Fruit fly (Drosophila melanogaster) whole organism, embryonic: ENCODE measurements around the gene lectin-29Ca.

Experiments used
- Ada2b ChIP-seq: fragments of 200-800 bp; sonication (Bioruptor generic); IDR thresholded peaks from 2 replicates; pipeline ENCODE4 v1.3.6; 2022; ENCODE audit warnings: missing biosample characterization, missing genetic modification characterization
- B-H2 ChIP-seq: fragments of 200-800 bp; sonication (Bioruptor generic); optimal IDR thresholded peaks from 2 replicates; lab custom pipeline; 2018; ENCODE audit warnings: missing biosample characterization, mild to moderate bottlenecking, missing genetic modification characterization
- Bteb2 ChIP-seq: fragments of 200-800 bp; sonication (Bioruptor generic); optimal IDR thresholded peaks from 2 replicates; lab custom pipeline; 2016; ENCODE audit warnings: missing biosample characterization, missing genetic modification characterization
- CG10147 ChIP-seq: fragments of 200-800 bp; sonication (Bioruptor generic); optimal IDR thresholded peaks from 2 replicates; lab custom pipeline; 2019; ENCODE audit warnings: missing biosample characterization, mild to moderate bottlenecking, missing genetic modification characterization, moderate library complexity
- CG11696 ChIP-seq: fragments of 200-800 bp; sonication (Bioruptor generic); IDR thresholded peaks from 2 replicates; pipeline ENCODE4 v1.3.6; 2022; ENCODE audit warnings: missing biosample characterization, missing genetic modification characterization
- CG12744 ChIP-seq: fragments of 200-800 bp; sonication (Bioruptor generic); optimal IDR thresholded peaks from 2 replicates; lab custom pipeline; 2016; ENCODE audit warnings: missing biosample characterization, missing genetic modification characterization
- CG17912 ChIP-seq: fragments of 200-800 bp; sonication (Bioruptor generic); optimal IDR thresholded peaks from 2 replicates; lab custom pipeline; 2018; ENCODE audit warnings: missing biosample characterization, mild to moderate bottlenecking, missing genetic modification characterization
- CG2129 ChIP-seq: fragments of 200-800 bp; sonication (Bioruptor generic); IDR thresholded peaks from 2 replicates; pipeline ENCODE4 v1.3.6; 2022; ENCODE audit warnings: missing biosample characterization, missing genetic modification characterization; ENCODE audit not compliant: partially characterized antibody
- CG2889 ChIP-seq: fragments of 200-800 bp; sonication (Bioruptor generic); IDR thresholded peaks from 3 replicates; pipeline ENCODE4 v1.3.6; 2022; ENCODE audit warnings: missing biosample characterization, missing genetic modification characterization
- CG30431 ChIP-seq: fragments of 200-800 bp; sonication (Bioruptor generic); optimal IDR thresholded peaks from 2 replicates; lab custom pipeline; 2017; ENCODE audit warnings: missing biosample characterization, missing genetic modification characterization
- CG32532 ChIP-seq: fragments of 200-800 bp; sonication (Bioruptor generic); IDR thresholded peaks from 2 replicates; pipeline ENCODE4 v1.3.6; 2022; ENCODE audit warnings: missing biosample characterization, missing genetic modification characterization
- CG5180 ChIP-seq: fragments of 200-800 bp; sonication (Bioruptor generic); optimal IDR thresholded peaks from 3 replicates; lab custom pipeline; 2017; ENCODE audit warnings: missing biosample characterization, missing genetic modification characterization, mild to moderate bottlenecking, moderate library complexity, missing genetic modification reagents
- CG8388 ChIP-seq: fragments of 200-800 bp; sonication (Bioruptor generic); optimal IDR thresholded peaks from 2 replicates; lab custom pipeline; 2019; ENCODE audit warnings: missing biosample characterization, mild to moderate bottlenecking, missing genetic modification characterization, moderate library complexity
- D19A ChIP-seq: fragments of 200-800 bp; optimal IDR thresholded peaks from 3 replicates; lab custom pipeline; 2019; ENCODE audit warnings: missing biosample characterization, mild to moderate bottlenecking, missing genetic modification characterization, moderate library complexity
- Dek ChIP-seq: fragments of 200-800 bp; sonication (Bioruptor generic); optimal IDR thresholded peaks from 3 replicates; lab custom pipeline; 2019; ENCODE audit warnings: missing biosample characterization, mild to moderate bottlenecking, missing genetic modification characterization, moderate library complexity
- Dip2 ChIP-seq: fragments of 200-800 bp; sonication (Bioruptor generic); IDR thresholded peaks from 2 replicates; pipeline ENCODE4 v1.3.6; 2022; ENCODE audit warnings: missing biosample characterization, missing genetic modification characterization
- Doc3 ChIP-seq: fragments of 200-800 bp; sonication (Bioruptor generic); IDR thresholded peaks from 3 replicates; pipeline ENCODE4 v1.3.6; 2022; ENCODE audit warnings: missing biosample characterization, missing genetic modification characterization; ENCODE audit not compliant: partially characterized antibody
- Dp ChIP-seq: fragments of 200-800 bp; sonication (Bioruptor generic); optimal IDR thresholded peaks from 2 replicates; lab custom pipeline; 2018; ENCODE audit warnings: missing biosample characterization, mild to moderate bottlenecking, missing genetic modification characterization, moderate library complexity
- Drgx ChIP-seq: fragments of 200-800 bp; sonication (Bioruptor generic); IDR thresholded peaks from 2 replicates; pipeline ENCODE4 v1.3.6; 2022; ENCODE audit warnings: missing biosample characterization, missing genetic modification characterization
- ERR ChIP-seq: fragments of 200-800 bp; sonication (Bioruptor generic); optimal IDR thresholded peaks from 2 replicates; lab custom pipeline; 2016; ENCODE audit warnings: missing biosample characterization, missing genetic modification characterization
- MTF-1 ChIP-seq: fragments of 200-800 bp; sonication (Bioruptor generic); optimal IDR thresholded peaks from 2 replicates; lab custom pipeline; 2018; ENCODE audit warnings: missing biosample characterization, mild to moderate bottlenecking, missing genetic modification characterization, borderline replicate concordance
- PHDP ChIP-seq: fragments of 200-800 bp; sonication (Bioruptor generic); optimal IDR thresholded peaks from 3 replicates; lab custom pipeline; 2018; ENCODE audit warnings: missing biosample characterization, mild to moderate bottlenecking, missing genetic modification characterization, moderate library complexity
- Rx ChIP-seq: fragments of 200-800 bp; sonication (Bioruptor generic); IDR thresholded peaks from 2 replicates; pipeline ENCODE4 v1.3.6; 2022; ENCODE audit warnings: missing biosample characterization, missing genetic modification characterization
- Scr ChIP-seq: fragments of 200-800 bp; sonication (Bioruptor generic); IDR thresholded peaks from 2 replicates; pipeline ENCODE4 v1.3.6; 2022; ENCODE audit warnings: missing biosample characterization, missing genetic modification characterization; ENCODE audit not compliant: partially characterized antibody
- Side ChIP-seq: fragments of 200-800 bp; sonication (Bioruptor generic); optimal IDR thresholded peaks from 2 replicates; lab custom pipeline; 2016; ENCODE audit warnings: missing biosample characterization, missing genetic modification characterization
- aop ChIP-seq: fragments of 200-800 bp; sonication (Bioruptor generic); IDR thresholded peaks from 2 replicates; pipeline ENCODE4 v1.3.6; 2022; ENCODE audit warnings: missing biosample characterization, missing genetic modification characterization
- btn ChIP-seq: fragments of 200-800 bp; sonication (Bioruptor generic); optimal IDR thresholded peaks from 2 replicates; lab custom pipeline; 2016; ENCODE audit warnings: missing biosample characterization, missing genetic modification characterization
- crp ChIP-seq, 2 experiments: fragments of 200-800 bp; sonication (Bioruptor generic); optimal IDR thresholded peaks; 2 replicates in 1 of 2; 3 replicates in 1 of 2; lab custom pipeline; 2017; ENCODE audit warnings: missing biosample characterization in 2 of 2, missing genetic modification characterization in 2 of 2, mild to moderate bottlenecking in 1 of 2, moderate library complexity in 1 of 2
- dmrt11E ChIP-seq: fragments of 200-800 bp; sonication (Bioruptor generic); optimal IDR thresholded peaks from 3 replicates; lab custom pipeline; 2018; ENCODE audit warnings: missing biosample characterization, mild to moderate bottlenecking, missing genetic modification characterization, moderate library complexity
- grau ChIP-seq: fragments of 200-800 bp; optimal IDR thresholded peaks from 3 replicates; lab custom pipeline; 2019; ENCODE audit warnings: missing biosample characterization, mild to moderate bottlenecking, missing genetic modification characterization, moderate library complexity
- hb ChIP-seq: fragments of 200-800 bp; sonication (Bioruptor generic); IDR thresholded peaks from 3 replicates; pipeline ENCODE4 v1.3.6; 2022; ENCODE audit warnings: missing biosample characterization, missing genetic modification characterization; ENCODE audit not compliant: partially characterized antibody
- hbn ChIP-seq: fragments of 200-800 bp; sonication (Bioruptor generic); IDR thresholded peaks from 2 replicates; pipeline ENCODE4 v1.3.6; 2022; ENCODE audit warnings: missing biosample characterization, missing genetic modification characterization; ENCODE audit not compliant: partially characterized antibody
- ind ChIP-seq: fragments of 200-800 bp; sonication (Bioruptor generic); optimal IDR thresholded peaks from 3 replicates; lab custom pipeline; 2016; ENCODE audit warnings: missing biosample characterization, missing genetic modification characterization
- knrl ChIP-seq: fragments of 200-800 bp; sonication (Bioruptor generic); IDR thresholded peaks from 3 replicates; pipeline ENCODE4 v1.3.6; 2022; ENCODE audit warnings: missing biosample characterization, missing genetic modification characterization; ENCODE audit not compliant: partially characterized antibody
- lov ChIP-seq, 2 experiments: fragments of 200-800 bp in 1 of 2; fragments of >200 bp in 1 of 2; sonication (Bioruptor generic) in 1 of 2; IDR thresholded peaks in 1 of 2; optimal IDR thresholded peaks in 1 of 2; 2 replicates in 1 of 2; 3 replicates in 1 of 2; pipeline versions ENCODE4 v1.3.6 to Lab custom; 2017 to 2022; ENCODE audit warnings: missing biosample characterization in 1 of 2, missing genetic modification characterization in 1 of 2
- onecut ChIP-seq: fragments of 200-800 bp; sonication (Bioruptor generic); IDR thresholded peaks from 2 replicates; pipeline ENCODE4 v1.3.6; 2022; ENCODE audit warnings: missing biosample characterization, missing genetic modification characterization
- otp ChIP-seq: fragments of 200-800 bp; sonication (Bioruptor generic); IDR thresholded peaks from 3 replicates; pipeline ENCODE4, ENCODE4 v1.3.6; 2022; ENCODE audit warnings: missing biosample characterization, missing genetic modification characterization
- pho ChIP-seq: fragments of 200-800 bp; sonication (Bioruptor generic); optimal IDR thresholded peaks from 2 replicates; lab custom pipeline; 2016; ENCODE audit warnings: missing biosample characterization, missing genetic modification characterization
- phol ChIP-seq: fragments of 200-800 bp; sonication (Bioruptor generic); optimal IDR thresholded peaks from 3 replicates; lab custom pipeline; 2018; ENCODE audit warnings: missing biosample characterization, mild to moderate bottlenecking, missing genetic modification characterization, moderate library complexity
- slou ChIP-seq: fragments of 200-800 bp; sonication (Bioruptor generic); optimal IDR thresholded peaks from 3 replicates; lab custom pipeline; 2016; ENCODE audit warnings: missing biosample characterization, missing genetic modification characterization
- so ChIP-seq: fragments of 200-800 bp; sonication (Bioruptor generic); IDR thresholded peaks from 3 replicates; pipeline ENCODE4 v1.3.6; 2022; ENCODE audit warnings: missing biosample characterization, missing genetic modification characterization
- tna ChIP-seq: fragments of 200-800 bp; sonication (Bioruptor generic); IDR thresholded peaks from 2 replicates; pipeline ENCODE4 v1.3.6; 2022; ENCODE audit warnings: missing biosample characterization, missing genetic modification characterization; ENCODE audit not compliant: partially characterized antibody
- vvl ChIP-seq: fragments of 200-800 bp; sonication (Bioruptor generic); IDR thresholded peaks from 2 replicates; pipeline ENCODE4 v1.3.6; 2022; ENCODE audit warnings: missing biosample characterization, missing genetic modification characterization
- wek ChIP-seq: fragments of 200-800 bp; sonication (Bioruptor generic); optimal IDR thresholded peaks from 3 replicates; lab custom pipeline; 2018; ENCODE audit warnings: missing biosample characterization, mild to moderate bottlenecking, missing genetic modification characterization, moderate library complexity
- zfh1 ChIP-seq: fragments of 200-800 bp; sonication (Bioruptor generic); IDR thresholded peaks from 3 replicates; pipeline ENCODE4 v1.3.6; 2022; ENCODE audit warnings: missing biosample characterization, missing genetic modification characterization

The lectin-29Ca gene

dm6 chr2L:8371354-8371937 is 22.6 kb downstream of the lectin-29Ca start (continued):
- TF ChIP-seq CG5180 (no peak), CG2129 (no peak), CG12744 (GFP tag; lab: Kevin White, UChicago) (no peak), Drgx (GFP tag; lab: Robert Waterston, UW) (peak; percentile 41; the same call in 1 of the 2 replicates), hbn (no peak), Dip2 (no peak), onecut (GFP tag; lab: Robert Waterston, UW) (no peak), CG8388 (GFP tag; lab: Kevin White, UChicago) (peak; percentile 4), tna (GFP tag; lab: Robert Waterston, UW) (no peak), CG11696 (GFP tag; lab: Robert Waterston, UW) (no peak), vvl (GFP tag; lab: Robert Waterston, UW) (no peak), CG10147 (GFP tag; lab: Kevin White, UChicago) (no peak)
- TF ChIP-seq, all 482 proteins: peak for 44

DNA sequence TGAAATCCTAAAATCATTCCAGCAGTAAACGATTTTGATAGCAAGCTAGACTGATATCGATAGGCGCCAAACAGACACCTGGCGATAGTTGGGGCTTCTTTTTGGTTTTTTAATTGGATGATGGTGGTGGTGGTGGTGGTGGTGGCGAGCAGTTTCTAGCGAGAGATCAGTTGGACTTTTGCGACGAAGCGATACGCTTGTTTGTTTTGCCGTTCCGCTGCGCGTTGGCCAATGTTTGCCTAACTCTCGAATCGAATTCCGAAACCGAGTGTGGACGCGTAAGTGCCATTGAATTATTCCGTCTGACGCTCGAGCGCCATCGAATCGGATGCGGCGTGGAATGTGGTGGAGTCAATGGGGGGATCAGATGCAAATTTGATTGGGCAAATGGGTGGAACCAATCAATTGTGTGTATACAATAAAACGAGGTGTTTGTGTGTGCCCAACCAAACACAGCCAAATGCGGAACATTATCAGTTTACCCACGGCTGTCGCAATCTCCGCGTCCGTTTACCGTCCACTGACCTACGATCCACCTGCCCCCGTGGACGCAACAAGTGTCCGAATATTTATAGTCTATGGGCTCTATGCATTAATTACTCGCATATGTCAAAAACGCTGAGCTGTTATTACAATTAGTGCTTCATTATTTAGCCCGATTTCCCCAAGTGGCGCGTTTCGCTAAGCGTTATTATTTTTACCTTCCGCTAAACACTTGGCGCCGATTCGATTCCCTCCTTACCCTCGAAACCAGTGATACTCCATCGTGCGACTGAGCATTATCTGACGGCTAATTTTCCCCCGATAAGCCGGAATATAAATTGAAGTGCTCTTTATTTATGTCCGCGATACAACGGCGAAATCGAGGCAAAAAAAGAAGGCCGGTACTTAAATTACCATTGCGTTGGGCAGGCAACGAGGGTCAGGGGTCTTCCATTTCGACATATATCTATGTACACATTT is 23.4 kb downstream of the lectin-29Ca start, which contains the start of gene CG17292:
TSS of gene CG17292 (plus strand) at position 91 of the 963 bp plus-strand sequence.
- TF ChIP-seq CG30431 (GFP tag; lab: Kevin White, UChicago): no peak
- peak; percentile 76; the same call in 2 of the 3 replicates for TF ChIP-seq so
- TF ChIP-seq Scr (GFP tag; lab: Robert Waterston, UW): peak; percentile 90
- peak; percentile 64 for TF ChIP-seq wek (GFP tag; lab: Kevin White, UChicago)
- TF ChIP-seq Dp (GFP tag; lab: Kevin White, UChicago): peak; percentile 49
- peak; percentile 91 for TF ChIP-seq knrl
- peak; percentile 74 for TF ChIP-seq B-H2
- TF ChIP-seq Dek (tag; lab: Kevin White, UChicago): peak; percentile 66
- TF ChIP-seq ind (GFP tag; lab: Kevin White, UChicago): no peak
- TF ChIP-seq grau (tag; lab: Kevin White, UChicago): peak; percentile 39
- peak; percentile 23 for TF ChIP-seq MTF-1 (GFP tag; lab: Kevin White, UChicago)
- peak; percentile 72 for TF ChIP-seq CG32532 (GFP tag; lab: Robert Waterston, UW)
- TF ChIP-seq PHDP: peak; percentile 54
- peak; percentile 84 for TF ChIP-seq hb (GFP tag; lab: Robert Waterston, UW)
- TF ChIP-seq btn: no peak
- no peak for TF ChIP-seq slou (GFP tag; lab: Kevin White, UChicago)
- no peak for TF ChIP-seq CG2889
- peak; percentile 49; the same call in 1 of the 3 replicates for TF ChIP-seq zfh1
- no peak for TF ChIP-seq Bteb2
- no peak for TF ChIP-seq dmrt11E
- TF ChIP-seq Rx (GFP tag; lab: Robert Waterston, UW): peak; percentile 35; the same call in 1 of the 2 replicates
- TF ChIP-seq ERR: peak; percentile 6
- TF ChIP-seq pho: peak; percentile 37
- TF ChIP-seq Side (GFP tag; lab: Kevin White, UChicago): peak; percentile 43
- peak; percentile 59; the same call in 1 of the 3 replicates for TF ChIP-seq otp (GFP tag; lab: Robert Waterston, UW)
- peak; percentile 20; the same call in 1 of the 2 replicates for TF ChIP-seq Ada2b (GFP tag; lab: Robert Waterston, UW)
- no peak for TF ChIP-seq aop (GFP tag; lab: Robert Waterston, UW)
- peak; percentile 27 for TF ChIP-seq phol
- TF ChIP-seq CG17912 (GFP tag; lab: Kevin White, UChicago): peak; percentile 45
- TF ChIP-seq D19A: peak; percentile 22
- peak in 1 of 2 experiments; percentile 32 for TF ChIP-seq crp (GFP tag; optimal IDR thresholded peaks at IDR 0.05; lab: Kevin White, UChicago)
- no peak for TF ChIP-seq lov (optimal IDR thresholded peaks at IDR 0.05; lab: Kevin White, UChicago)
- 0 out of 3 replicates have a peak, but pooled peaks have one; percentile 55 for TF ChIP-seq lov (GFP tag; IDR thresholded peaks at IDR 0.05; lab: Robert Waterston, UW)
- peak; percentile 87 for TF ChIP-seq Doc3 (GFP tag; lab: Robert Waterston, UW)
